Worm (Caenorhabditis elegans) whole organism, L4 larva: Measurements from ENCODE around the gene srlf-3.

Source experiments
- D1046.2 ChIP-seq: fragments of 200-800 bp; sonication (Bioruptor generic); IDR thresholded peaks from 2 replicates; pipeline ENCODE4 v1.3.6; 2022; ENCODE audit warnings: missing genetic modification characterization, missing compliant biosample characterization
- F37D6.2 ChIP-seq: sonication (generic microtip); optimal IDR thresholded peaks from 2 replicates; lab custom pipeline; 2016; ENCODE audit warnings: mild to moderate bottlenecking, missing genetic modification characterization, missing compliant biosample characterization
- T20F7.1 ChIP-seq: fragments of 200-800 bp; sonication (Bioruptor generic); optimal IDR thresholded peaks from 2 replicates; lab custom pipeline; 2018; ENCODE audit warnings: mild to moderate bottlenecking, missing genetic modification characterization, missing compliant biosample characterization
- Y48G9A.11 ChIP-seq: fragments of 200-800 bp; sonication (Bioruptor generic); IDR thresholded peaks from 2 replicates; pipeline ENCODE4 v1.3.6; 2022; ENCODE audit warnings: missing genetic modification reagents, missing genetic modification characterization, missing compliant biosample characterization
- Y75B8A.6 ChIP-seq: fragments of 200-800 bp; sonication (Bioruptor generic); IDR thresholded peaks from 2 replicates; pipeline ENCODE4 v1.3.6; 2022; ENCODE audit warnings: missing genetic modification reagents, missing genetic modification characterization, missing compliant biosample characterization
- ZK337.2 ChIP-seq: fragments of 200-800 bp; sonication (Bioruptor generic); IDR thresholded peaks from 2 replicates; pipeline ENCODE4 v1.3.6; 2022; ENCODE audit warnings: missing genetic modification reagents, missing genetic modification characterization, missing compliant biosample characterization
- ZK546.5 ChIP-seq, 2 experiments: sonication (generic microtip); optimal IDR thresholded peaks; 2 replicates each; lab custom pipeline; 2017; ENCODE audit warnings: missing biosample characterization in 2 of 2, missing genetic modification characterization in 2 of 2
- arid-1 ChIP-seq: fragments of 200-800 bp; sonication (Bioruptor generic); conservative IDR thresholded peaks from 2 replicates; pipeline ENCODE4 v1.3.6; 2022; ENCODE audit warnings: missing genetic modification reagents, missing genetic modification characterization, missing compliant biosample characterization
- ceh-20 ChIP-seq: fragments of 200-800 bp; sonication (Bioruptor generic); IDR thresholded peaks from 2 replicates; pipeline ENCODE4 v1.3.6; 2022; ENCODE audit warnings: missing genetic modification reagents, missing genetic modification characterization, missing compliant biosample characterization
- ceh-32 ChIP-seq: sonication (generic microtip); optimal IDR thresholded peaks from 2 replicates; lab custom pipeline; 2016; ENCODE audit warnings: mild to moderate bottlenecking, missing genetic modification characterization, missing compliant biosample characterization; ENCODE audit not compliant: poor library complexity
- ceh-44 ChIP-seq: fragments of 200-800 bp; sonication (Bioruptor generic); IDR thresholded peaks from 2 replicates; pipeline ENCODE4 v1.3.6; 2022; ENCODE audit warnings: missing genetic modification reagents, missing genetic modification characterization, missing compliant biosample characterization
- cey-2 ChIP-seq: sonication (generic microtip); optimal IDR thresholded peaks from 3 replicates; lab custom pipeline; 2017; ENCODE audit warnings: missing genetic modification characterization, mild to moderate bottlenecking, missing compliant biosample characterization, antibody characterized with exemption, borderline replicate concordance; ENCODE audit not compliant: insufficient read depth
- ctbp-1 ChIP-seq: fragments of 200-800 bp; sonication (Bioruptor generic); IDR thresholded peaks from 2 replicates; pipeline ENCODE4 v1.3.6; 2022; ENCODE audit warnings: missing genetic modification reagents, missing genetic modification characterization, missing compliant biosample characterization
- dmd-6 ChIP-seq: fragments of 200-800 bp; sonication (Bioruptor generic); IDR thresholded peaks from 2 replicates; pipeline ENCODE4 v1.3.6; 2022; ENCODE audit warnings: missing genetic modification reagents, missing genetic modification characterization, missing compliant biosample characterization
- duxl-1 ChIP-seq: sonication (generic microtip); optimal IDR thresholded peaks from 2 replicates; lab custom pipeline; 2016; ENCODE audit warnings: mild to moderate bottlenecking, missing genetic modification characterization, moderate library complexity, missing compliant biosample characterization; ENCODE audit not compliant: poor library complexity
- dve-1 ChIP-seq: sonication (generic microtip); optimal IDR thresholded peaks from 2 replicates; lab custom pipeline; 2017; ENCODE audit warnings: antibody characterized with exemption, mild to moderate bottlenecking, missing genetic modification characterization, missing compliant biosample characterization; ENCODE audit not compliant: insufficient read depth
- fkh-10 ChIP-seq: fragments of 150-350 bp; optimal IDR thresholded peaks from 2 replicates; lab custom pipeline; 2014; ENCODE audit warnings: missing biosample characterization, missing genetic modification reagents, missing genetic modification characterization
- fos-1 ChIP-seq: fragments of 150-350 bp; optimal IDR thresholded peaks from 2 replicates; lab custom pipeline; 2014; ENCODE audit warnings: missing biosample characterization, missing genetic modification characterization
- hif-1 ChIP-seq, 2 experiments: sonication (generic microtip); optimal IDR thresholded peaks; 2 replicates each; lab custom pipeline; 2016 to 2017; ENCODE audit warnings: missing compliant biosample characterization in 2 of 2, missing genetic modification characterization in 2 of 2, missing genetic modification reagents in 2 of 2, missing genotype in 2 of 2, mild to moderate bottlenecking in 1 of 2
- hlh-11 ChIP-seq: fragments of 200-800 bp; sonication (Bioruptor generic); optimal IDR thresholded peaks from 2 replicates; lab custom pipeline; 2018; ENCODE audit warnings: mild to moderate bottlenecking, missing genetic modification characterization, missing compliant biosample characterization
- hmg-1.1 ChIP-seq: fragments of 200-800 bp; sonication (Bioruptor generic); IDR thresholded peaks from 2 replicates; pipeline ENCODE4 v1.3.6; 2022; ENCODE audit warnings: missing genetic modification reagents, missing genetic modification characterization, missing compliant biosample characterization
- lin-1 ChIP-seq: fragments of 200-800 bp; sonication (Bioruptor generic); IDR thresholded peaks from 2 replicates; pipeline ENCODE4 v1.3.6; 2022; ENCODE audit warnings: missing genetic modification reagents, missing genetic modification characterization, missing compliant biosample characterization
- lin-38 ChIP-seq: fragments of 200-800 bp; sonication (Bioruptor generic); IDR thresholded peaks from 2 replicates; pipeline ENCODE4 v1.3.6; 2022; ENCODE audit warnings: missing genetic modification reagents, missing genetic modification characterization, missing compliant biosample characterization
- lir-3 ChIP-seq: sonication (generic microtip); optimal IDR thresholded peaks from 2 replicates; lab custom pipeline; 2016; ENCODE audit warnings: mild to moderate bottlenecking, missing genetic modification characterization, missing compliant biosample characterization
- lsy-2 ChIP-seq, 2 experiments: fragments of 150-350 bp in 1 of 2; sonication (generic microtip) in 1 of 2; optimal IDR thresholded peaks; 2 replicates each; lab custom pipeline; 2014 to 2017; ENCODE audit warnings: missing biosample characterization in 2 of 2, missing genetic modification characterization in 2 of 2
- madf-5 ChIP-seq, 2 experiments: fragments of 200-800 bp; sonication (Bioruptor generic); IDR thresholded peaks; 2 replicates each; pipeline ENCODE4 v1.3.6; 2022; ENCODE audit warnings: missing compliant biosample characterization in 2 of 2, missing genetic modification characterization in 2 of 2
- mdl-1 ChIP-seq, 2 experiments: fragments of 150-350 bp in 1 of 2; sonication (generic microtip) in 1 of 2; optimal IDR thresholded peaks; 2 replicates each; lab custom pipeline; 2014 to 2017; ENCODE audit warnings: missing biosample characterization in 2 of 2, missing genetic modification characterization in 2 of 2
- mep-1 ChIP-seq: fragments of 150-350 bp; sonication (generic microtip); optimal IDR thresholded peaks from 3 replicates; lab custom pipeline; 2014; ENCODE audit warnings: missing biosample characterization, missing genetic modification characterization
- mes-2 ChIP-seq: sonication (generic microtip); optimal IDR thresholded peaks from 2 replicates; lab custom pipeline; 2016; ENCODE audit warnings: missing genotype, mild to moderate bottlenecking, missing genetic modification characterization, missing compliant biosample characterization; ENCODE audit not compliant: poor library complexity, severe bottlenecking
- mxl-2 ChIP-seq: fragments of 200-800 bp; sonication (Bioruptor generic); conservative IDR thresholded peaks from 2 replicates; pipeline ENCODE4 v1.3.6; 2022; ENCODE audit warnings: missing genetic modification reagents, missing genetic modification characterization, missing compliant biosample characterization
- mxl-3 ChIP-seq: fragments of 200-800 bp; sonication (Bioruptor generic); optimal IDR thresholded peaks from 2 replicates; lab custom pipeline; 2018; ENCODE audit warnings: mild to moderate bottlenecking, missing genetic modification characterization, missing compliant biosample characterization
- nhr-111 ChIP-seq: fragments of 200-800 bp; sonication (Bioruptor generic); optimal IDR thresholded peaks from 2 replicates; lab custom pipeline; 2018; ENCODE audit warnings: mild to moderate bottlenecking, missing genetic modification characterization, missing compliant biosample characterization
- nhr-25 ChIP-seq: sonication (generic microtip); optimal IDR thresholded peaks from 2 replicates; lab custom pipeline; 2017; ENCODE audit warnings: missing genetic modification characterization, mild to moderate bottlenecking, missing compliant biosample characterization, antibody characterized with exemption, moderate library complexity, borderline replicate concordance; ENCODE audit not compliant: insufficient read depth
- nhr-28 ChIP-seq: fragments of 150-350 bp; optimal IDR thresholded peaks from 2 replicates; lab custom pipeline; 2014; ENCODE audit warnings: missing biosample characterization, missing genetic modification characterization
- nhr-42 ChIP-seq: fragments of 200-800 bp; sonication (Bioruptor generic); IDR thresholded peaks from 2 replicates; pipeline ENCODE4 v1.3.6; 2022; ENCODE audit warnings: missing genetic modification characterization, missing compliant biosample characterization
- nhr-6 ChIP-seq: fragments of 150-350 bp; optimal IDR thresholded peaks from 2 replicates; lab custom pipeline; 2014; ENCODE audit warnings: missing biosample characterization, missing genetic modification characterization
- pha-4 ChIP-seq, 2 experiments: fragments of 150-350 bp in 1 of 2; fragments of 200-800 bp in 1 of 2; sonication (Bioruptor generic) in 1 of 2; IDR thresholded peaks in 1 of 2; optimal IDR thresholded peaks in 1 of 2; 2 replicates each; pipeline versions ENCODE4 v1.3.6 to Lab custom; 2014 to 2022; ENCODE audit warnings: missing genetic modification characterization in 2 of 2, missing genetic modification reagents in 2 of 2, missing biosample characterization in 1 of 2, missing compliant biosample characterization in 1 of 2
- pqm-1 ChIP-seq: sonication (generic microtip); optimal IDR thresholded peaks from 2 replicates; lab custom pipeline; 2017; ENCODE audit warnings: missing biosample characterization, missing genetic modification characterization
- set-16 ChIP-seq: fragments of 200-800 bp; sonication (Bioruptor generic); IDR thresholded peaks from 2 replicates; pipeline ENCODE4 v1.3.6; 2022; ENCODE audit warnings: missing genetic modification reagents, missing genetic modification characterization, missing compliant biosample characterization
- skn-1 ChIP-seq: fragments of 150-350 bp; optimal IDR thresholded peaks from 2 replicates; lab custom pipeline; 2014; ENCODE audit warnings: missing biosample characterization, missing genetic modification characterization
- snpc-4 ChIP-seq: fragments of 150-350 bp; optimal IDR thresholded peaks from 2 replicates; lab custom pipeline; 2014; ENCODE audit warnings: missing biosample characterization, missing genetic modification characterization
- tra-1 ChIP-seq: fragments of 200-800 bp; sonication (Bioruptor generic); IDR thresholded peaks from 2 replicates; pipeline ENCODE4 v1.3.6; 2022; ENCODE audit warnings: missing genetic modification reagents, missing genetic modification characterization, missing compliant biosample characterization
- unc-130 ChIP-seq: sonication (generic microtip); optimal IDR thresholded peaks from 2 replicates; lab custom pipeline; 2016; ENCODE audit warnings: missing genetic modification reagents, missing genetic modification characterization, missing compliant biosample characterization
- unc-62 ChIP-seq, 3 experiments: fragments of 150-350 bp in 1 of 3; sonication (generic microtip); optimal IDR thresholded peaks in 2 of 3; peaks in 1 of 3; 1 replicate in 1 of 3; 2 replicates in 2 of 3; lab custom pipeline; 2014 to 2017; ENCODE audit warnings: missing biosample characterization in 3 of 3, missing genetic modification characterization in 3 of 3, missing genetic modification reagents in 3 of 3, missing genotype in 1 of 3
- zfp-2 ChIP-seq: sonication (generic microtip); optimal IDR thresholded peaks from 2 replicates; lab custom pipeline; 2016; ENCODE audit warnings: mild to moderate bottlenecking, missing genetic modification characterization, missing compliant biosample characterization
- zip-2 ChIP-seq: fragments of 150-350 bp; optimal IDR thresholded peaks from 2 replicates; lab custom pipeline; 2014; ENCODE audit warnings: missing biosample characterization, missing genetic modification characterization
- ztf-7 ChIP-seq: fragments of 150-350 bp; optimal IDR thresholded peaks from 2 replicates; lab custom pipeline; 2014; ENCODE audit warnings: missing biosample characterization, missing genetic modification characterization

The srlf-3 gene

ce11 chrIV:8534189-8534588, 46.9 kb downstream of the srlf-3 start (continued):
- TF ChIP-seq ztf-7 (tag; lab: Kevin White, UChicago) = no peak
- TF ChIP-seq pha-4 (GFP tag; IDR thresholded peaks at IDR 0.05; lab: Robert Waterston, UW) = no peak
- no peak for TF ChIP-seq pha-4 (tag; optimal IDR thresholded peaks at IDR 0.05; lab: Kevin White, UChicago)
- TF ChIP-seq madf-5 (GFP tag; IDR thresholded peaks at IDR 0.05; lab: Robert Waterston, UW) = no peak
- no peak for TF ChIP-seq zfp-2 (tag; lab: Kevin White, UChicago)
- TF ChIP-seq ceh-32 (tag; lab: Kevin White, UChicago) = no peak
- TF ChIP-seq mdl-1 (tag; optimal IDR thresholded peaks at IDR 0.05; lab: Kevin White, UChicago) = no peak
- peak; percentile 81 for TF ChIP-seq pqm-1
- no peak for TF ChIP-seq F37D6.2 (tag; lab: Kevin White, UChicago)
- TF ChIP-seq nhr-6 (tag; lab: Kevin White, UChicago) = no peak
- TF ChIP-seq hlh-11 = peak; percentile 61
- no peak for TF ChIP-seq lin-38 (GFP tag; lab: Robert Waterston, UW)
- TF ChIP-seq snpc-4 (tag; lab: Kevin White, UChicago) = no peak
- TF ChIP-seq ceh-44 (GFP tag; lab: Robert Waterston, UW) = no peak
- no peak for TF ChIP-seq set-16 (GFP tag; lab: Robert Waterston, UW)
- TF ChIP-seq ZK337.2 = no peak
- TF ChIP-seq unc-130 (GFP tag; lab: Kevin White, UChicago) = no peak
- no peak for TF ChIP-seq mxl-2
- no peak for TF ChIP-seq T20F7.1 (GFP tag; lab: Kevin White, UChicago)
- TF ChIP-seq D1046.2 (GFP tag; lab: Robert Waterston, UW) = no peak
- peak; percentile 51 for TF ChIP-seq dve-1 (tag; lab: Kevin White, UChicago)
- no peak for TF ChIP-seq Y75B8A.6 (GFP tag; lab: Robert Waterston, UW)
- TF ChIP-seq fkh-10 = no peak
- TF ChIP-seq nhr-42 (GFP tag; lab: Robert Waterston, UW) = no peak
- no peak for TF ChIP-seq hmg-1.1 (GFP tag; lab: Robert Waterston, UW)
- TF ChIP-seq ZK546.5 (tag; optimal IDR thresholded peaks at IDR 0.05; lab: Kevin White, UChicago) = no peak
- TF ChIP-seq nhr-25 (tag; lab: Kevin White, UChicago) = no peak
- TF ChIP-seq Y48G9A.11 (GFP tag; lab: Robert Waterston, UW) = no peak
- no peak for TF ChIP-seq fos-1 (tag; lab: Kevin White, UChicago)
- no peak for TF ChIP-seq hif-1 (tag; optimal IDR thresholded peaks at IDR 0.05; lab: Kevin White, UChicago)

DNA sequence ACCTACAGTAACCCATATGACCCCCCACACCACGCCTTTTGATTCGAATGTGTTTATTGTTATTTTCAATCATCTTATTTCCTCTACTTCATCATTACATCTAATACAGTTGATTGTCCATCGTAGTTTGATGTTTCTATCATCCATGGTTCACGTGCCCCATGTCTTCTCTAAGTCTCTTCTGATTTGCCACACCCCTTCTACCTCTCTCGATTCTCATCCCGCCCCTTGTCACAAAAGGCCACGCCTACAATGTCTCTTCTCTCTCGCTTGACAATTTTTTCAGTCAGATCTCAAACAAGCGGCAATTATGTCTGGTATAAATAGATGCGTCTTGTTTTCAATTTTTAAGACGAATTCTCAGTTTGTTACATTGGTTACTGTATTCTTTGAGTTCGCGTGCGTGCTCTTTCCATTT, 47.7 kb downstream of the srlf-3 start:
- peak; percentile 91 for TF ChIP-seq dmd-6 (GFP tag; lab: Robert Waterston, UW)
- TF ChIP-seq tra-1 (GFP tag; lab: Robert Waterston, UW) = peak; percentile 40; the same call in 1 of the 2 replicates
- peak; percentile 54 for TF ChIP-seq mep-1 (tag; lab: Kevin White, UChicago)
- TF ChIP-seq mes-2 (tag; lab: Kevin White, UChicago) = peak; percentile 2
- TF ChIP-seq lsy-2 (tag; optimal IDR thresholded peaks at IDR 0.05; lab: Kevin White, UChicago) = peak in 1 of 2 experiments; percentile 85
- peak; percentile 35 for TF ChIP-seq pqm-1
- TF ChIP-seq mxl-3 = peak; percentile 64
- TF ChIP-seq duxl-1 (tag; lab: Kevin White, UChicago) = no peak
- no peak for TF ChIP-seq ctbp-1 (GFP tag; lab: Robert Waterston, UW)
- peak in 1 of 2 experiments; percentile 71 for TF ChIP-seq unc-62 (GFP tag; optimal IDR thresholded peaks at IDR 0.05 in 1 of 2; lab: Kevin White, UChicago)
- TF ChIP-seq unc-62 (tag; optimal IDR thresholded peaks at IDR 0.05; lab: Kevin White, UChicago) = no peak
- no peak for TF ChIP-seq lir-3 (tag; lab: Kevin White, UChicago)
- TF ChIP-seq cey-2 = peak; percentile 92
- no peak for TF ChIP-seq nhr-111 (GFP tag; lab: Kevin White, UChicago)
- TF ChIP-seq ceh-20 (GFP tag; lab: Robert Waterston, UW) = peak; percentile 72
- TF ChIP-seq arid-1 (GFP tag; lab: Robert Waterston, UW) = no peak
- no peak for TF ChIP-seq madf-5 (GFP tag; IDR thresholded peaks at IDR 0.05; lab: Robert Waterston, UW)
- TF ChIP-seq hmg-1.1 (GFP tag; lab: Robert Waterston, UW) = peak; percentile 42
- no peak for TF ChIP-seq fos-1 (tag; lab: Kevin White, UChicago)
- no peak for TF ChIP-seq zip-2 (tag; lab: Kevin White, UChicago)
- TF ChIP-seq hlh-11 = peak; percentile 91
- peak; percentile 78 to 88 for TF ChIP-seq mdl-1 (tag; optimal IDR thresholded peaks at IDR 0.05; lab: Kevin White, UChicago)
- no peak for TF ChIP-seq skn-1 (tag; lab: Kevin White, UChicago)
- peak; percentile 87 for TF ChIP-seq dve-1 (tag; lab: Kevin White, UChicago)
- peak; percentile 29; the same call in 1 of the 2 replicates for TF ChIP-seq lin-1
- peak; percentile 80 for TF ChIP-seq nhr-28 (tag; lab: Kevin White, UChicago)
